Fruit fly (Drosophila melanogaster): ENCODE data around the gene CG14285.

CG14285 gene

DNA sequence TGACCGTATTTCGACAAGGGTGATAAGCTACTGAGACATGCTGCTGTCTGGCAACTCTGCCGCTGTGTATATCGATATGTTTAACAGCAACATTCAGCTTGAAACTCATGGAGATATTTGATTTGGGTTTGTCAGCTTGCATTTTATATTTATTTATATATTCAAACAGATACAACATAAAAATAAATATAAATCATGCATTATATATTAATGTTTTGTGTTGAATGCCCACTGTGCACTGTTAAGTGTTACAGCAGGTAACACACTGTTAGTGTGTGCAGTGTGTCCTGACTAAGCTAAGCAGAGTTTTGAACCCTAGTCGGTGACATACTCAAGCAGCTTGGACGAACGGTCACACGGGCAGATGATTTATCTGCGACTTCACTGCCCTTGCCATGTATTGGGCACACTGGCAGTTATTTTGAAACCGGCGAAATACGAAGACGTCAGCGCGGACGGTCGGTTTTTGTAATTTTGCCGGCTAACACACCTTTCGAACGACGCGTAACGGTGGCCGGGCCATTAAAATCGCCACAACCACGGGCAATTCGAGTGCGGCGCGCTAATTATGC is 41.2 kb upstream of the CG14285 start, which contains the start of the genes snRNP-U1-C and gukh (continued):
- TF ChIP-seq sc (optimal IDR thresholded peaks at IDR 0.05) = no peak
- TF ChIP-seq sc (GFP tag; optimal IDR thresholded peaks at IDR 0.05) = peak; percentile 46
- peak; percentile 91 for TF ChIP-seq CG3847 (GFP tag; IDR thresholded peaks at IDR 0.05)
- TF ChIP-seq slbo (GFP tag; IDR thresholded peaks at IDR 0.05) = peak; percentile 95
- peak; percentile 30 for TF ChIP-seq gcm2 (GFP tag; optimal IDR thresholded peaks at IDR 0.05)
- peak; percentile 86 for TF ChIP-seq Optix (GFP tag; IDR thresholded peaks at IDR 0.05)
- TF ChIP-seq Trl (optimal IDR thresholded peaks at IDR 0.05) = no peak
- no peak for TF ChIP-seq Trl (GFP tag; optimal IDR thresholded peaks at IDR 0.05)
- peak; percentile 73 for TF ChIP-seq ttk (GFP tag; IDR thresholded peaks at IDR 0.05)
- TF ChIP-seq CHES-1-like (GFP tag; optimal IDR thresholded peaks at IDR 0.05) = peak; percentile 49
- TF ChIP-seq maf-S (GFP tag; optimal IDR thresholded peaks at IDR 0.05) = no peak
- peak; percentile 41 for TF ChIP-seq CTCF (GFP tag; optimal IDR thresholded peaks at IDR 0.05)
- TF ChIP-seq Sry-β (GFP tag; optimal IDR thresholded peaks at IDR 0.05) = peak; percentile 27
- no peak for TF ChIP-seq cad (GFP tag; optimal IDR thresholded peaks at IDR 0.05)
- TF ChIP-seq dpn (GFP tag; optimal IDR thresholded peaks at IDR 0.05) = peak; percentile 40 to 84
- TF ChIP-seq NfI (GFP tag; optimal IDR thresholded peaks at IDR 0.05) = peak; percentile 89
- TF ChIP-seq CG11696 (GFP tag; IDR thresholded peaks at IDR 0.05) = peak; percentile 44; the same call in 1 of the 2 replicates
- no peak for TF ChIP-seq emc (GFP tag; optimal IDR thresholded peaks at IDR 0.05)
- TF ChIP-seq Nf-YC (tag; optimal IDR thresholded peaks at IDR 0.05) = peak; percentile 74
- TF ChIP-seq CG3065 (GFP tag; optimal IDR thresholded peaks at IDR 0.05) = peak; percentile 79
- peak; percentile 45; the same call in 1 of the 3 replicates for TF ChIP-seq zen2 (GFP tag; IDR thresholded peaks at IDR 0.05; ENCODE audit: partially characterized antibody)
- peak; percentile 92 for TF ChIP-seq CG17829 (tag; optimal IDR thresholded peaks at IDR 0.05)
- peak; percentile 59 for TF ChIP-seq Doc3 (GFP tag; IDR thresholded peaks at IDR 0.05; ENCODE audit: partially characterized antibody)
- TF ChIP-seq CG11093 (GFP tag; IDR thresholded peaks at IDR 0.05) = peak; percentile 67; the same call in 1 of the 3 replicates
- TF ChIP-seq CG6654 (GFP tag; optimal IDR thresholded peaks at IDR 0.05) = no peak
- TF ChIP-seq psq (GFP tag; optimal IDR thresholded peaks at IDR 0.05) = peak; percentile 55
- peak; percentile 44 for TF ChIP-seq HLH54F (GFP tag; optimal IDR thresholded peaks at IDR 0.05)
- peak; percentile 77 for TF ChIP-seq bcd (GFP tag; optimal IDR thresholded peaks at IDR 0.05)
- TF ChIP-seq CG16863 (GFP tag; optimal IDR thresholded peaks at IDR 0.05) = peak; percentile 11
- peak; percentile 53 for TF ChIP-seq CG9437 (GFP tag; optimal IDR thresholded peaks at IDR 0.05)
- no peak for TF ChIP-seq ro (GFP tag; IDR thresholded peaks at IDR 0.05)
- peak; percentile 74 for TF ChIP-seq CG13296 (GFP tag; optimal IDR thresholded peaks at IDR 0.05)
- TF ChIP-seq Hr3 (GFP tag; optimal IDR thresholded peaks at IDR 0.05) = peak; percentile 80
- no peak for TF ChIP-seq luna (GFP tag; optimal IDR thresholded peaks at IDR 0.05)
- TF ChIP-seq Atf-2 (GFP tag; optimal IDR thresholded peaks at IDR 0.05) = no peak
- peak; percentile 27 for TF ChIP-seq repo (GFP tag; optimal IDR thresholded peaks at IDR 0.05)
- TF ChIP-seq kni (GFP tag; optimal IDR thresholded peaks at IDR 0.05) = peak; percentile 5
- TF ChIP-seq CkIIα-i1 (GFP tag; IDR thresholded peaks at IDR 0.05) = no peak
- TF ChIP-seq Lpt (GFP tag; optimal IDR thresholded peaks at IDR 0.05) = no peak
- no peak for TF ChIP-seq mld (GFP tag; IDR thresholded peaks at IDR 0.05; ENCODE audit: partially characterized antibody)
- TF ChIP-seq CG6272 (GFP tag; IDR thresholded peaks at IDR 0.05) = peak; percentile 52
- peak; percentile 25 for TF ChIP-seq Side (GFP tag; optimal IDR thresholded peaks at IDR 0.05)
- TF ChIP-seq Bdp1 (GFP tag; optimal IDR thresholded peaks at IDR 0.05) = no peak
- TF ChIP-seq CG15073 (GFP tag; optimal IDR thresholded peaks at IDR 0.05) = no peak
- peak; percentile 53; the same call in 1 of the 4 replicates for TF ChIP-seq chinmo (GFP tag; IDR thresholded peaks at IDR 0.05; ENCODE audit: partially characterized antibody)
- TF ChIP-seq Lhr (GFP tag; optimal IDR thresholded peaks at IDR 0.05) = peak; percentile 90
- peak; percentile 89 for TF ChIP-seq CG17328 (GFP tag; IDR thresholded peaks at IDR 0.05)
- TF ChIP-seq CG8388 (GFP tag; optimal IDR thresholded peaks at IDR 0.05) = peak; percentile 76
- TF ChIP-seq CG12219 (GFP tag; optimal IDR thresholded peaks at IDR 0.05) = peak; percentile 61
- TF ChIP-seq CG14860 (GFP tag; IDR thresholded peaks at IDR 0.05; ENCODE audit: partially characterized antibody) = 0 out of 3 replicates have a peak, but pooled peaks have one; percentile 32
- TF ChIP-seq Dll (GFP tag; IDR thresholded peaks at IDR 0.05; ENCODE audit: partially characterized antibody) = peak; percentile 84
- TF ChIP-seq sr (GFP tag; IDR thresholded peaks at IDR 0.05) = no peak; the same call in 1 of the 3 replicates

All from whole organism, embryonic.